Worm (Caenorhabditis elegans) whole organism, L2 larva: Measurements from ENCODE around the gene R13H4.7.

Experiments used
- elt-3 ChIP-seq: sonication (generic microtip); optimal IDR thresholded peaks from 2 replicates; lab custom pipeline; 2017; ENCODE audit warnings: missing biosample characterization, missing genetic modification characterization
- mdl-1 ChIP-seq, 2 experiments: fragments of 150-350 bp in 1 of 2; sonication (generic microtip) in 1 of 2; optimal IDR thresholded peaks; 2 replicates each; lab custom pipeline; 2017; ENCODE audit warnings: missing biosample characterization in 2 of 2, missing genetic modification characterization in 2 of 2
- snpc-4 ChIP-seq: fragments of 150-350 bp; optimal IDR thresholded peaks from 2 replicates; lab custom pipeline; 2014; ENCODE audit warnings: missing biosample characterization, missing genetic modification characterization
- unc-39 ChIP-seq: fragments of 150-350 bp; optimal IDR thresholded peaks from 2 replicates; lab custom pipeline; 2014; ENCODE audit warnings: missing biosample characterization, missing genetic modification characterization
- unc-62 ChIP-seq: fragments of 150-350 bp; optimal IDR thresholded peaks from 2 replicates; lab custom pipeline; 2014; ENCODE audit warnings: missing biosample characterization, missing genetic modification reagents, missing genetic modification characterization

- TF ChIP-seq unc-39, result no peak
- TF ChIP-seq snpc-4 (tag; lab: Kevin White, UChicago), result no peak
- TF ChIP-seq unc-62 (GFP tag; lab: Kevin White, UChicago), result no peak
- TF ChIP-seq elt-3, result no peak
- TF ChIP-seq mdl-1 (tag; optimal IDR thresholded peaks at IDR 0.05; lab: Kevin White, UChicago), result no peak
Observed at ce11 chrV:11854905-11855304, 13.1 kb downstream of the R13H4.7 start.
